Worm (Caenorhabditis elegans): ENCODE measurements around the gene slc-36.5.

slc-36.5 gene

ce11 chrII:6824524-6824923, 52.3 kb downstream of the slc-36.5 start (continued):
- no peak for TF ChIP-seq F44E2.7 (GFP tag; IDR thresholded peaks at IDR 0.05)
- TF ChIP-seq unc-39 (tag; optimal IDR thresholded peaks at IDR 0.05), result no peak
- TF ChIP-seq php-3 (GFP tag; IDR thresholded peaks at IDR 0.05), result no peak
- no peak for TF ChIP-seq T26A8.4 (GFP tag; IDR thresholded peaks at IDR 0.05)
- TF ChIP-seq pqm-1 (tag; optimal IDR thresholded peaks at IDR 0.05), result peak; percentile 93
- TF ChIP-seq sdz-12 (GFP tag; optimal IDR thresholded peaks at IDR 0.05), result no peak
- peak; percentile 61 for TF ChIP-seq mxl-3 (GFP tag; optimal IDR thresholded peaks at IDR 0.05)
- no peak for TF ChIP-seq set-16 (GFP tag; IDR thresholded peaks at IDR 0.05)
- TF ChIP-seq nhr-42 (GFP tag; IDR thresholded peaks at IDR 0.05), result no peak
- TF ChIP-seq ceh-62 (tag; optimal IDR thresholded peaks at IDR 0.05), result no peak
- TF ChIP-seq mdl-1 (tag; optimal IDR thresholded peaks at IDR 0.05), result peak in 1 of 2 experiments; percentile 57
- no peak for TF ChIP-seq hmg-1.1 (GFP tag; IDR thresholded peaks at IDR 0.05)
- peak; percentile 92 for TF ChIP-seq aha-1 (tag)

ce11 chrII:6823912-6824311, 52.9 kb downstream of the slc-36.5 start:
- TF ChIP-seq aha-1 (tag) (peak; percentile 21), hlh-11 (tag; optimal IDR thresholded peaks at IDR 0.05) (peak; percentile 38), tra-1 (GFP tag; IDR thresholded peaks at IDR 0.05) (0 out of 2 replicates have a peak, but pooled peaks have one; percentile 49), lin-38 (GFP tag; IDR thresholded peaks at IDR 0.05) (no peak), nhr-48 (tag; optimal IDR thresholded peaks at IDR 0.05) (peak; percentile 23), rbr-2 (tag; optimal IDR thresholded peaks at IDR 0.05) (no peak), nhr-28 (tag; optimal IDR thresholded peaks at IDR 0.05) (peak; percentile 51), ctbp-1 (GFP tag; IDR thresholded peaks at IDR 0.05) (peak; percentile 77), lir-3 (tag; optimal IDR thresholded peaks at IDR 0.05) (no peak), mep-1 (tag; optimal IDR thresholded peaks at IDR 0.05) (peak; percentile 71), F37D6.2 (tag; optimal IDR thresholded peaks at IDR 0.05) (peak; percentile 19), lim-7 (GFP tag; IDR thresholded peaks at IDR 0.05) (no peak), zfp-3 (GFP tag; conservative IDR thresholded peaks at IDR 0.05) (no peak), hlh-30 (tag; optimal IDR thresholded peaks at IDR 0.05; ENCODE audit: insufficient read depth) (peak; percentile 5), dmd-6 (GFP tag; IDR thresholded peaks at IDR 0.05) (peak; percentile 53), lsy-2 (tag; optimal IDR thresholded peaks at IDR 0.05) (peak in 1 of 2 experiments; percentile 67), mdl-1 (tag; optimal IDR thresholded peaks at IDR 0.05) (peak; percentile 25 to 63), nhr-42 (GFP tag; IDR thresholded peaks at IDR 0.05) (no peak), nhr-25 (tag; optimal IDR thresholded peaks at IDR 0.05; ENCODE audit: borderline replicate concordance, insufficient read depth) (peak; percentile 54), hif-1 (tag; optimal IDR thresholded peaks at IDR 0.05) (peak in 1 of 2 experiments; percentile 14)

ce11 chrII:6823233-6823632, 53.6 kb downstream of the slc-36.5 start:
- peak; percentile 41 for TF ChIP-seq hlh-30 (tag; optimal IDR thresholded peaks at IDR 0.05; ENCODE audit: insufficient read depth)
- TF ChIP-seq snpc-1.2 (GFP tag; IDR thresholded peaks at IDR 0.05), result no peak
- no peak for TF ChIP-seq nhr-102 (tag; optimal IDR thresholded peaks at IDR 0.05)
- no peak for TF ChIP-seq lin-39 (tag; optimal IDR thresholded peaks at IDR 0.05)
- TF ChIP-seq T20F7.1 (GFP tag; optimal IDR thresholded peaks at IDR 0.05), result no peak
- no peak for TF ChIP-seq nhr-48 (tag; optimal IDR thresholded peaks at IDR 0.05)
- TF ChIP-seq egl-43 (GFP tag; IDR thresholded peaks at IDR 0.05), result no peak
- TF ChIP-seq ceh-20 (GFP tag; IDR thresholded peaks at IDR 0.05), result peak; percentile 88; the same call in 1 of the 2 replicates
- no peak for TF ChIP-seq dpl-1 (GFP tag; optimal IDR thresholded peaks at IDR 0.05)
- no peak for TF ChIP-seq skn-1 (tag; optimal IDR thresholded peaks at IDR 0.05)
- no peak for TF ChIP-seq jun-1 (tag; optimal IDR thresholded peaks at IDR 0.05)
- no peak for TF ChIP-seq nhr-42 (GFP tag; IDR thresholded peaks at IDR 0.05)
- TF ChIP-seq ceh-32 (tag; optimal IDR thresholded peaks at IDR 0.05; ENCODE audit: poor library complexity), result no peak
- peak; percentile 21 for TF ChIP-seq nhr-11 (tag; optimal IDR thresholded peaks at IDR 0.05)
- no peak for TF ChIP-seq Y48G9A.11 (GFP tag; IDR thresholded peaks at IDR 0.05)
- TF ChIP-seq tag-97 (GFP tag; IDR thresholded peaks at IDR 0.05), result no peak
- no peak for TF ChIP-seq pqm-1 (tag; optimal IDR thresholded peaks at IDR 0.05)
- TF ChIP-seq zfp-3 (GFP tag; conservative IDR thresholded peaks at IDR 0.05), result no peak
- no peak for TF ChIP-seq dmd-9 (GFP tag; IDR thresholded peaks at IDR 0.05)
- TF ChIP-seq mdl-1 (tag; optimal IDR thresholded peaks at IDR 0.05), result peak in 1 of 2 experiments; percentile 23
- TF ChIP-seq ztf-11 (tag; optimal IDR thresholded peaks at IDR 0.05), result no peak
- peak; percentile 27; the same call in 1 of the 2 replicates for TF ChIP-seq vab-7 (GFP tag; IDR thresholded peaks at IDR 0.05)
- no peak for TF ChIP-seq ZK337.2 (GFP tag; IDR thresholded peaks at IDR 0.05)
- TF ChIP-seq tra-1 (GFP tag; IDR thresholded peaks at IDR 0.05), result peak; percentile 78
- TF ChIP-seq mdt-29 (GFP tag; IDR thresholded peaks at IDR 0.05), result no peak
- peak; percentile 10 for TF ChIP-seq rbr-2 (tag; optimal IDR thresholded peaks at IDR 0.05)
